Fruit fly (Drosophila melanogaster) whole organism, embryonic: ENCODE results near the gene sp3.

ENCODE experiments used
- CG11247 ChIP-seq: fragments of 200-800 bp; sonication (Bioruptor generic); IDR thresholded peaks from 2 replicates; pipeline ENCODE4 v1.3.6; 2022; ENCODE audit warnings: missing biosample characterization, missing genetic modification characterization
- CG12236 ChIP-seq: fragments of 200-800 bp; sonication (Bioruptor generic); optimal IDR thresholded peaks from 2 replicates; lab custom pipeline; 2016; ENCODE audit warnings: missing biosample characterization, missing genetic modification characterization
- CG12299 ChIP-seq: fragments of 200-800 bp; sonication (Bioruptor generic); optimal IDR thresholded peaks from 2 replicates; lab custom pipeline; 2018; ENCODE audit warnings: missing biosample characterization, mild to moderate bottlenecking, missing genetic modification characterization
- CG12391 ChIP-seq: fragments of 200-800 bp; sonication (Bioruptor generic); optimal IDR thresholded peaks from 3 replicates; lab custom pipeline; 2018; ENCODE audit warnings: missing biosample characterization, mild to moderate bottlenecking, missing genetic modification characterization, moderate library complexity
- CG12744 ChIP-seq: fragments of 200-800 bp; sonication (Bioruptor generic); optimal IDR thresholded peaks from 2 replicates; lab custom pipeline; 2016; ENCODE audit warnings: missing biosample characterization, missing genetic modification characterization
- CG14710 ChIP-seq: fragments of 200-800 bp; sonication (Bioruptor generic); optimal IDR thresholded peaks from 3 replicates; lab custom pipeline; 2019; ENCODE audit warnings: missing biosample characterization, mild to moderate bottlenecking, missing genetic modification characterization, moderate library complexity
- CG15514 ChIP-seq: fragments of 200-800 bp; sonication (Bioruptor generic); optimal IDR thresholded peaks from 3 replicates; lab custom pipeline; 2017; ENCODE audit warnings: missing biosample characterization, missing genetic modification characterization, mild to moderate bottlenecking, moderate library complexity, missing genetic modification reagents
- CG17361 ChIP-seq: fragments of 200-800 bp; sonication (Bioruptor generic); IDR thresholded peaks from 3 replicates; pipeline ENCODE4 v1.3.6; 2022; ENCODE audit warnings: missing biosample characterization, missing genetic modification characterization
- CG2120 ChIP-seq: fragments of 200-800 bp; sonication (Bioruptor generic); optimal IDR thresholded peaks from 3 replicates; lab custom pipeline; 2016; ENCODE audit warnings: missing biosample characterization, missing genetic modification characterization
- CG2129 ChIP-seq: fragments of 200-800 bp; sonication (Bioruptor generic); IDR thresholded peaks from 2 replicates; pipeline ENCODE4 v1.3.6; 2022; ENCODE audit warnings: missing biosample characterization, missing genetic modification characterization; ENCODE audit not compliant: partially characterized antibody
- CG2889 ChIP-seq: fragments of 200-800 bp; sonication (Bioruptor generic); IDR thresholded peaks from 3 replicates; pipeline ENCODE4 v1.3.6; 2022; ENCODE audit warnings: missing biosample characterization, missing genetic modification characterization
- CG30431 ChIP-seq: fragments of 200-800 bp; sonication (Bioruptor generic); optimal IDR thresholded peaks from 2 replicates; lab custom pipeline; 2017; ENCODE audit warnings: missing biosample characterization, missing genetic modification characterization
- CG31388 ChIP-seq: fragments of 200-800 bp; sonication (Bioruptor generic); optimal IDR thresholded peaks from 2 replicates; lab custom pipeline; 2016; ENCODE audit warnings: missing biosample characterization, missing genetic modification characterization
- CG31441 ChIP-seq: fragments of 200-800 bp; sonication (Bioruptor generic); IDR thresholded peaks from 2 replicates; pipeline ENCODE4 v1.3.6; 2022; ENCODE audit warnings: missing biosample characterization, missing genetic modification characterization
- CG3281 ChIP-seq: fragments of 200-800 bp; sonication (Bioruptor generic); optimal IDR thresholded peaks from 3 replicates; lab custom pipeline; 2017; ENCODE audit warnings: missing biosample characterization, mild to moderate bottlenecking, missing genetic modification characterization
- CG34422 ChIP-seq: fragments of 200-800 bp; sonication (Bioruptor generic); IDR thresholded peaks from 3 replicates; pipeline ENCODE4 v1.3.6; 2022; ENCODE audit warnings: missing biosample characterization, missing genetic modification characterization
- CG6654 ChIP-seq: fragments of 200-800 bp; sonication (Bioruptor generic); optimal IDR thresholded peaks from 2 replicates; lab custom pipeline; 2017; ENCODE audit warnings: missing biosample characterization, mild to moderate bottlenecking, missing genetic modification characterization
- CG6689 ChIP-seq: fragments of 200-800 bp; sonication (Bioruptor generic); IDR thresholded peaks from 2 replicates; pipeline ENCODE4 v1.3.6; 2022; ENCODE audit warnings: missing biosample characterization, missing genetic modification characterization
- CG7556 ChIP-seq: fragments of 200-800 bp; sonication (Bioruptor generic); optimal IDR thresholded peaks from 2 replicates; lab custom pipeline; 2017; ENCODE audit warnings: missing biosample characterization, mild to moderate bottlenecking, missing genetic modification characterization
- CG7745 ChIP-seq: fragments of 200-800 bp; sonication (Bioruptor generic); optimal IDR thresholded peaks from 2 replicates; lab custom pipeline; 2018; ENCODE audit warnings: missing biosample characterization, mild to moderate bottlenecking, missing genetic modification characterization, moderate library complexity
- CG8388 ChIP-seq: fragments of 200-800 bp; sonication (Bioruptor generic); optimal IDR thresholded peaks from 2 replicates; lab custom pipeline; 2019; ENCODE audit warnings: missing biosample characterization, mild to moderate bottlenecking, missing genetic modification characterization, moderate library complexity
- CG9215 ChIP-seq: fragments of 200-800 bp; sonication (Bioruptor generic); IDR thresholded peaks from 2 replicates; pipeline ENCODE4 v1.3.6; 2022; ENCODE audit warnings: missing biosample characterization, missing genetic modification characterization
- Dip2 ChIP-seq: fragments of 200-800 bp; sonication (Bioruptor generic); IDR thresholded peaks from 2 replicates; pipeline ENCODE4 v1.3.6; 2022; ENCODE audit warnings: missing biosample characterization, missing genetic modification characterization
- Dip3 ChIP-seq: fragments of 200-800 bp; sonication (Bioruptor generic); optimal IDR thresholded peaks from 3 replicates; lab custom pipeline; 2016; ENCODE audit warnings: missing biosample characterization, missing genetic modification characterization
- Dp ChIP-seq: fragments of 200-800 bp; sonication (Bioruptor generic); optimal IDR thresholded peaks from 2 replicates; lab custom pipeline; 2018; ENCODE audit warnings: missing biosample characterization, mild to moderate bottlenecking, missing genetic modification characterization, moderate library complexity
- Eip74EF ChIP-seq, 2 experiments: fragments of 200-800 bp in 1 of 2; fragments of >200 bp in 1 of 2; sonication (Bioruptor generic) in 1 of 2; optimal IDR thresholded peaks; 2 replicates each; lab custom pipeline; 2017 to 2019; ENCODE audit warnings: missing biosample characterization in 2 of 2, missing genetic modification characterization in 2 of 2, mild to moderate bottlenecking in 1 of 2, moderate library complexity in 1 of 2
- Fer3 ChIP-seq: fragments of 200-800 bp; sonication (Bioruptor generic); optimal IDR thresholded peaks from 2 replicates; lab custom pipeline; 2018; ENCODE audit warnings: missing biosample characterization, mild to moderate bottlenecking, missing genetic modification characterization, moderate library complexity
- Hand ChIP-seq: fragments of 200-800 bp; sonication (Bioruptor generic); optimal IDR thresholded peaks from 2 replicates; lab custom pipeline; 2017; ENCODE audit warnings: mild to moderate bottlenecking, missing biosample characterization, missing genetic modification reagents, missing genetic modification characterization
- Hmx ChIP-seq: fragments of 200-800 bp; sonication (Bioruptor generic); optimal IDR thresholded peaks from 2 replicates; lab custom pipeline; 2016; ENCODE audit warnings: missing biosample characterization, missing genetic modification characterization
- Hr3 ChIP-seq: fragments of 200-800 bp; sonication (Bioruptor generic); optimal IDR thresholded peaks from 3 replicates; lab custom pipeline; 2016; ENCODE audit warnings: missing biosample characterization, missing genetic modification characterization
- Myb ChIP-seq: fragments of 200-800 bp; sonication (Bioruptor generic); optimal IDR thresholded peaks from 2 replicates; lab custom pipeline; 2016; ENCODE audit warnings: missing biosample characterization, missing genetic modification characterization
- NK7.1 ChIP-seq: fragments of 200-800 bp; sonication (Bioruptor generic); optimal IDR thresholded peaks from 3 replicates; lab custom pipeline; 2016; ENCODE audit warnings: missing biosample characterization, missing genetic modification characterization
- Oli ChIP-seq: fragments of 200-800 bp; sonication (Bioruptor generic); optimal IDR thresholded peaks from 2 replicates; lab custom pipeline; 2018; ENCODE audit warnings: missing biosample characterization, mild to moderate bottlenecking, missing genetic modification characterization, moderate library complexity
- Opbp ChIP-seq: fragments of 200-800 bp; sonication (Bioruptor generic); IDR thresholded peaks from 3 replicates; pipeline ENCODE4 v1.3.6; 2022; ENCODE audit warnings: missing biosample characterization, missing genetic modification characterization; ENCODE audit not compliant: partially characterized antibody
- PHDP ChIP-seq: fragments of 200-800 bp; sonication (Bioruptor generic); optimal IDR thresholded peaks from 3 replicates; lab custom pipeline; 2018; ENCODE audit warnings: missing biosample characterization, mild to moderate bottlenecking, missing genetic modification characterization, moderate library complexity
- Six4 ChIP-seq: fragments of 200-800 bp; sonication (Bioruptor generic); optimal IDR thresholded peaks from 2 replicates; lab custom pipeline; 2016; ENCODE audit warnings: missing biosample characterization, missing genetic modification characterization
- Stat92E ChIP-seq, 3 experiments: fragments of >200 bp in 2 of 3; fragments of 200-800 bp in 1 of 3; sonication (Bioruptor generic) in 1 of 3; optimal IDR thresholded peaks; 2 replicates each; lab custom pipeline; 2017 to 2019; ENCODE audit warnings: missing biosample characterization in 3 of 3, missing genetic modification characterization in 3 of 3, mild to moderate bottlenecking in 1 of 3, moderate library complexity in 1 of 3
- ab ChIP-seq: fragments of 200-800 bp; sonication (Bioruptor generic); optimal IDR thresholded peaks from 2 replicates; lab custom pipeline; 2016; ENCODE audit warnings: missing biosample characterization, missing genetic modification characterization
- btn ChIP-seq: fragments of 200-800 bp; sonication (Bioruptor generic); optimal IDR thresholded peaks from 2 replicates; lab custom pipeline; 2016; ENCODE audit warnings: missing biosample characterization, missing genetic modification characterization
- dpn ChIP-seq, 2 experiments: fragments of 200-800 bp; sonication (Bioruptor generic); optimal IDR thresholded peaks; 3 replicates each; lab custom pipeline; 2016; ENCODE audit warnings: missing biosample characterization in 2 of 2, missing genetic modification characterization in 2 of 2
- fd96Cb ChIP-seq: fragments of 200-800 bp; sonication (Bioruptor generic); optimal IDR thresholded peaks from 2 replicates; lab custom pipeline; 2018; ENCODE audit warnings: missing biosample characterization, mild to moderate bottlenecking, missing genetic modification characterization, moderate library complexity
- gfzf ChIP-seq: fragments of 200-800 bp; sonication (Bioruptor generic); optimal IDR thresholded peaks from 2 replicates; lab custom pipeline; 2016; ENCODE audit warnings: missing biosample characterization, mild to moderate bottlenecking, missing genetic modification characterization, moderate library complexity
- gsb ChIP-seq: fragments of 200-800 bp; sonication (Bioruptor generic); IDR thresholded peaks from 2 replicates; pipeline ENCODE4 v1.3.6; 2022; ENCODE audit warnings: missing biosample characterization, missing genetic modification characterization
- kah ChIP-seq: fragments of 200-800 bp; sonication (Bioruptor generic); optimal IDR thresholded peaks from 2 replicates; lab custom pipeline; 2018; ENCODE audit warnings: missing biosample characterization, mild to moderate bottlenecking, missing genetic modification characterization
- luna ChIP-seq: fragments of 200-800 bp; sonication (Bioruptor generic); optimal IDR thresholded peaks from 2 replicates; lab custom pipeline; 2016; ENCODE audit warnings: missing biosample characterization, missing genetic modification characterization
- pita ChIP-seq: fragments of 200-800 bp; sonication (Bioruptor generic); optimal IDR thresholded peaks from 2 replicates; lab custom pipeline; 2017; ENCODE audit warnings: missing biosample characterization, mild to moderate bottlenecking, missing genetic modification characterization
- ranshi ChIP-seq: fragments of 200-800 bp; sonication (Bioruptor generic); IDR thresholded peaks from 2 replicates; pipeline ENCODE4 v1.3.6; 2022; ENCODE audit warnings: missing biosample characterization, missing genetic modification characterization
- row ChIP-seq: fragments of 200-800 bp; sonication (Bioruptor generic); IDR thresholded peaks from 3 replicates; pipeline ENCODE4 v1.3.6; 2022; ENCODE audit warnings: missing biosample characterization, missing genetic modification characterization
- slp2 ChIP-seq: fragments of 200-800 bp; sonication (Bioruptor generic); optimal IDR thresholded peaks from 2 replicates; lab custom pipeline; 2016; ENCODE audit warnings: missing biosample characterization, missing genetic modification characterization
- ssp ChIP-seq: fragments of 200-800 bp; sonication (Bioruptor generic); IDR thresholded peaks from 2 replicates; pipeline ENCODE4 v1.3.6; 2022; ENCODE audit warnings: missing biosample characterization, missing genetic modification characterization

The sp3 gene

DNA sequence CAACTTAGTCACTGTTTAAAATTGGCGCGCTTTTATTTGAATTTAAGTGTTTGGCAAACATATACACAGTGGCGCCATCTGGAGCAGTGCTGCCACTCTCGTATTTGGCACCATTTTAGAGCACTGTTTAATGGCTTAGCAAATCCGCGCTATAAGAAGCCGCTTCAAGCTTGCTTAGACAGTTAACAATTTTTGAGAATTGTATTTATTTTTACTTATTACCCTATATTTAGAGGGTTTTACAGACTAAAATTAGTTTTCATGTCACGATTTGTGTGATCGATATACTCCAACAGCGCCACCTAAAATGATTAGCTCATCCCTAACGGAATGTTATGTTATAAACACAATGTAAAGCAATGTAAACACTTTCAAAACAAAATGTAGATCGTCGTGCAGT, 38.8 kb upstream of the sp3 start, which contains the start of gene Fancm (continued):
- peak; percentile 77 to 86 for TF ChIP-seq dpn (GFP tag; optimal IDR thresholded peaks at IDR 0.05; lab: Kevin White, UChicago)
- TF ChIP-seq CG34422 (GFP tag; lab: Robert Waterston, UW): peak; percentile 45; the same call in 2 of the 3 replicates
- peak; percentile 50; the same call in 1 of the 2 replicates for TF ChIP-seq ranshi
- TF ChIP-seq CG6689 (GFP tag; lab: Robert Waterston, UW): no peak
- peak; percentile 30; the same call in 1 of the 2 replicates for TF ChIP-seq CG9215 (GFP tag; lab: Robert Waterston, UW)
- peak; percentile 81 for TF ChIP-seq Myb
- no peak for TF ChIP-seq CG12236 (GFP tag; lab: Kevin White, UChicago)
- peak; percentile 34 for TF ChIP-seq CG3281
- no peak for TF ChIP-seq pita (GFP tag; lab: Kevin White, UChicago)
- peak; percentile 12 for TF ChIP-seq CG8388 (GFP tag; lab: Kevin White, UChicago)
- TF ChIP-seq Hmx: peak; percentile 20
- TF ChIP-seq CG31388 (GFP tag; lab: Kevin White, UChicago): peak; percentile 36
- TF ChIP-seq Hr3: peak; percentile 70
- TF ChIP-seq CG11247 (GFP tag; lab: Robert Waterston, UW): peak; percentile 65
- peak; percentile 59 for TF ChIP-seq CG12744 (GFP tag; lab: Kevin White, UChicago)
- TF ChIP-seq Oli: peak; percentile 26
- TF ChIP-seq PHDP (tag; lab: Kevin White, UChicago): peak; percentile 33
- TF ChIP-seq CG12299 (tag; lab: Kevin White, UChicago): no peak
- no peak for TF ChIP-seq kah (GFP tag; lab: Kevin White, UChicago)
- peak; percentile 66 for TF ChIP-seq CG12391 (tag; lab: Kevin White, UChicago)
- peak; percentile 57 for TF ChIP-seq luna (GFP tag; lab: Kevin White, UChicago)
- peak; percentile 69 for TF ChIP-seq Opbp (GFP tag; lab: Robert Waterston, UW)
- peak; percentile 13 for TF ChIP-seq ab (GFP tag; lab: Kevin White, UChicago)
- TF ChIP-seq Dp (GFP tag; lab: Kevin White, UChicago): peak; percentile 99
- peak; percentile 49 for TF ChIP-seq CG30431 (GFP tag; lab: Kevin White, UChicago)
- TF ChIP-seq Dip3 (GFP tag; lab: Kevin White, UChicago): peak; percentile 82
- peak; percentile 89 for TF ChIP-seq CG2120 (GFP tag; lab: Kevin White, UChicago)
- TF ChIP-seq row (GFP tag; lab: Robert Waterston, UW): peak; percentile 54
- peak; percentile 38 for TF ChIP-seq NK7.1
- no peak for TF ChIP-seq Hand (GFP tag; lab: Kevin White, UChicago)
- peak; percentile 99 for TF ChIP-seq CG14710
- TF ChIP-seq CG17361 (GFP tag; lab: Robert Waterston, UW): peak; percentile 74
- TF ChIP-seq ssp (GFP tag; lab: Robert Waterston, UW): peak; percentile 62
- TF ChIP-seq Six4: peak; percentile 30
- TF ChIP-seq Stat92E (GFP tag; optimal IDR thresholded peaks at IDR 0.05; lab: Kevin White, UChicago): peak in 1 of 3 experiments; percentile 2
- no peak for TF ChIP-seq CG31441
- peak; percentile 80 for TF ChIP-seq CG15514 (GFP tag; lab: Kevin White, UChicago)
- no peak for TF ChIP-seq gsb
- 0 out of 2 replicates have a peak, but pooled peaks have one; percentile 38 for TF ChIP-seq CG2129 (GFP tag; lab: Robert Waterston, UW)
- peak; percentile 43 for TF ChIP-seq gfzf
- peak; percentile 51 for TF ChIP-seq slp2 (GFP tag; lab: Kevin White, UChicago)
- TF ChIP-seq Fer3 (tag; lab: Kevin White, UChicago): peak; percentile 35
- TF ChIP-seq Eip74EF (GFP tag; optimal IDR thresholded peaks at IDR 0.05; lab: Kevin White, UChicago): no peak
- TF ChIP-seq btn (GFP tag; lab: Kevin White, UChicago): peak; percentile 23
- TF ChIP-seq Dip2 (GFP tag; lab: Robert Waterston, UW): no peak
- no peak for TF ChIP-seq CG7745 (tag; lab: Kevin White, UChicago)
- no peak for TF ChIP-seq CG2889 (GFP tag; lab: Robert Waterston, UW)
- no peak for TF ChIP-seq CG6654 (GFP tag; lab: Kevin White, UChicago)
- peak; percentile 48 for TF ChIP-seq CG7556
- TF ChIP-seq fd96Cb (tag; lab: Kevin White, UChicago): peak; percentile 40
